Fruit fly (Drosophila melanogaster) whole organism, embryonic: ENCODE data around the gene Ankrd49.

Source experiments
- Bgb ChIP-seq: fragments of 200-800 bp; sonication (Bioruptor generic); IDR thresholded peaks from 2 replicates; pipeline ENCODE4 v1.3.6; 2022; ENCODE audit warnings: missing biosample characterization, missing genetic modification characterization; ENCODE audit not compliant: partially characterized antibody
- CG1024 ChIP-seq: fragments of 200-800 bp; sonication (Bioruptor generic); IDR thresholded peaks from 2 replicates; pipeline ENCODE4 v1.3.6; 2022; ENCODE audit warnings: missing biosample characterization, missing genetic modification characterization
- CG10654 ChIP-seq: fragments of 200-800 bp; sonication (Bioruptor generic); optimal IDR thresholded peaks from 2 replicates; lab custom pipeline; 2016; ENCODE audit warnings: missing biosample characterization, missing genetic modification characterization
- CG11085 ChIP-seq: fragments of 200-800 bp; sonication (Bioruptor generic); IDR thresholded peaks from 2 replicates; pipeline ENCODE4 v1.3.6; 2022; ENCODE audit warnings: missing biosample characterization, missing genetic modification characterization
- CG13424 ChIP-seq: fragments of 200-800 bp; sonication (Bioruptor generic); optimal IDR thresholded peaks from 2 replicates; lab custom pipeline; 2019; ENCODE audit warnings: missing biosample characterization, mild to moderate bottlenecking, missing genetic modification characterization, moderate library complexity
- CG1603 ChIP-seq: fragments of 200-800 bp; sonication (Bioruptor generic); optimal IDR thresholded peaks from 2 replicates; lab custom pipeline; 2019; ENCODE audit warnings: missing biosample characterization, mild to moderate bottlenecking, missing genetic modification characterization, moderate library complexity
- CG17385 ChIP-seq: fragments of 200-800 bp; sonication (Bioruptor generic); optimal IDR thresholded peaks from 3 replicates; lab custom pipeline; 2018; ENCODE audit warnings: missing biosample characterization, mild to moderate bottlenecking, missing genetic modification characterization
- CG31365 ChIP-seq: fragments of 200-800 bp; sonication (Bioruptor generic); optimal IDR thresholded peaks from 2 replicates; lab custom pipeline; 2018; ENCODE audit warnings: missing biosample characterization, mild to moderate bottlenecking, missing genetic modification characterization
- CG34224 ChIP-seq: fragments of 200-800 bp; sonication (Bioruptor generic); IDR thresholded peaks from 3 replicates; pipeline ENCODE4 v1.3.6; 2022; ENCODE audit warnings: missing biosample characterization, missing genetic modification characterization; ENCODE audit not compliant: partially characterized antibody
- CG4404 ChIP-seq: fragments of 200-800 bp; sonication (Bioruptor generic); IDR thresholded peaks from 2 replicates; pipeline ENCODE4 v1.3.6; 2022; ENCODE audit warnings: missing biosample characterization, missing genetic modification characterization
- CG9215 ChIP-seq: fragments of 200-800 bp; sonication (Bioruptor generic); IDR thresholded peaks from 2 replicates; pipeline ENCODE4 v1.3.6; 2022; ENCODE audit warnings: missing biosample characterization, missing genetic modification characterization
- CkIIα-i1 ChIP-seq: fragments of 200-800 bp; sonication (Bioruptor generic); IDR thresholded peaks from 2 replicates; pipeline ENCODE4 v1.3.6; 2022; ENCODE audit warnings: missing biosample characterization, missing genetic modification characterization
- H2.0 ChIP-seq: fragments of 200-800 bp; sonication (Bioruptor generic); IDR thresholded peaks from 2 replicates; pipeline ENCODE4 v1.3.6; 2022; ENCODE audit warnings: missing biosample characterization, missing genetic modification characterization
- HLH3B ChIP-seq: fragments of 200-800 bp; sonication (Bioruptor generic); IDR thresholded peaks from 2 replicates; pipeline ENCODE4 v1.3.6; 2022; ENCODE audit warnings: missing biosample characterization, missing genetic modification characterization
- Hmx ChIP-seq: fragments of 200-800 bp; sonication (Bioruptor generic); optimal IDR thresholded peaks from 2 replicates; lab custom pipeline; 2016; ENCODE audit warnings: missing biosample characterization, missing genetic modification characterization
- Jarid2 ChIP-seq: fragments of 200-800 bp; sonication (Bioruptor generic); optimal IDR thresholded peaks from 3 replicates; lab custom pipeline; 2017; ENCODE audit warnings: mild to moderate bottlenecking, missing biosample characterization, missing genetic modification reagents, missing genetic modification characterization
- MTF-1 ChIP-seq: fragments of 200-800 bp; sonication (Bioruptor generic); optimal IDR thresholded peaks from 2 replicates; lab custom pipeline; 2018; ENCODE audit warnings: missing biosample characterization, mild to moderate bottlenecking, missing genetic modification characterization, borderline replicate concordance
- Mad ChIP-seq: fragments of 200-800 bp; sonication (Bioruptor generic); optimal IDR thresholded peaks from 2 replicates; lab custom pipeline; 2016; ENCODE audit warnings: missing biosample characterization, missing genetic modification characterization
- Max ChIP-seq: fragments of 200-800 bp; sonication (Bioruptor generic); optimal IDR thresholded peaks from 2 replicates; lab custom pipeline; 2016; ENCODE audit warnings: missing biosample characterization, mild to moderate bottlenecking, missing genetic modification characterization
- NC2β ChIP-seq: fragments of 200-800 bp; sonication (Bioruptor generic); optimal IDR thresholded peaks from 2 replicates; lab custom pipeline; 2016; ENCODE audit warnings: missing biosample characterization, missing genetic modification characterization
- NFAT ChIP-seq: fragments of 200-800 bp; sonication (Bioruptor generic); IDR thresholded peaks from 2 replicates; pipeline ENCODE4 v1.3.6; 2022; ENCODE audit warnings: missing biosample characterization, missing genetic modification characterization
- Six4 ChIP-seq: fragments of 200-800 bp; sonication (Bioruptor generic); optimal IDR thresholded peaks from 2 replicates; lab custom pipeline; 2016; ENCODE audit warnings: missing biosample characterization, missing genetic modification characterization
- Stat92E ChIP-seq, 3 experiments: fragments of >200 bp in 2 of 3; fragments of 200-800 bp in 1 of 3; sonication (Bioruptor generic) in 1 of 3; optimal IDR thresholded peaks; 2 replicates each; lab custom pipeline; 2017 to 2019; ENCODE audit warnings: missing biosample characterization in 3 of 3, missing genetic modification characterization in 3 of 3, mild to moderate bottlenecking in 1 of 3, moderate library complexity in 1 of 3
- Trl ChIP-seq, 3 experiments: fragments of >200 bp in 2 of 3; fragments of 200-800 bp in 1 of 3; sonication (Bioruptor generic) in 1 of 3; optimal IDR thresholded peaks; 2 replicates in 1 of 3; 3 replicates in 2 of 3; lab custom pipeline; 2016 to 2017; ENCODE audit warnings: missing biosample characterization in 1 of 3, missing genetic modification characterization in 1 of 3
- YL-1 ChIP-seq: fragments of 200-800 bp; sonication (Bioruptor generic); optimal IDR thresholded peaks from 3 replicates; lab custom pipeline; 2017; ENCODE audit warnings: missing biosample characterization, mild to moderate bottlenecking, missing genetic modification characterization
- ap ChIP-seq: fragments of 200-800 bp; sonication (Bioruptor generic); IDR thresholded peaks from 2 replicates; pipeline ENCODE4 v1.3.6; 2022; ENCODE audit warnings: missing biosample characterization, missing genetic modification characterization
- ash1 ChIP-seq: fragments of 200-800 bp; sonication (Bioruptor generic); optimal IDR thresholded peaks from 2 replicates; lab custom pipeline; 2018; ENCODE audit warnings: missing biosample characterization, mild to moderate bottlenecking, missing genetic modification characterization
- az2 ChIP-seq: fragments of 200-800 bp; sonication (Bioruptor generic); optimal IDR thresholded peaks from 3 replicates; lab custom pipeline; 2016; ENCODE audit warnings: missing biosample characterization, missing genetic modification characterization
- bsh ChIP-seq, 2 experiments: fragments of 200-800 bp; sonication (Bioruptor generic); optimal IDR thresholded peaks; 2 replicates each; lab custom pipeline; 2017 to 2018; ENCODE audit warnings: mild to moderate bottlenecking in 2 of 2, missing biosample characterization in 2 of 2, missing genetic modification characterization in 2 of 2, moderate library complexity in 1 of 2
- cas ChIP-seq: fragments of 200-800 bp; sonication (Bioruptor generic); IDR thresholded peaks from 2 replicates; pipeline ENCODE4 v1.3.6; 2022; ENCODE audit warnings: missing biosample characterization, missing genetic modification characterization
- crc ChIP-seq: fragments of 200-800 bp; sonication (Bioruptor generic); optimal IDR thresholded peaks from 2 replicates; lab custom pipeline; 2016; ENCODE audit warnings: missing biosample characterization, missing genetic modification characterization
- da ChIP-seq: fragments of 200-800 bp; sonication (Bioruptor generic); optimal IDR thresholded peaks from 2 replicates; lab custom pipeline; 2016; ENCODE audit warnings: missing biosample characterization, missing genetic modification characterization
- exex ChIP-seq: fragments of 200-800 bp; sonication (Bioruptor generic); optimal IDR thresholded peaks from 4 replicates; lab custom pipeline; 2018; ENCODE audit warnings: missing biosample characterization, mild to moderate bottlenecking, missing genetic modification characterization, moderate library complexity
- fd3F ChIP-seq: fragments of 200-800 bp; sonication (Bioruptor generic); optimal IDR thresholded peaks from 2 replicates; lab custom pipeline; 2018; ENCODE audit warnings: missing biosample characterization, mild to moderate bottlenecking, missing genetic modification characterization, moderate library complexity
- gsb-n ChIP-seq: fragments of 200-800 bp; sonication (Bioruptor generic); optimal IDR thresholded peaks from 3 replicates; lab custom pipeline; 2018; ENCODE audit warnings: missing biosample characterization, mild to moderate bottlenecking, missing genetic modification characterization
- h ChIP-seq: fragments of >200 bp; optimal IDR thresholded peaks from 2 replicates; lab custom pipeline; 2017
- ham ChIP-seq: fragments of 200-800 bp; sonication (Bioruptor generic); IDR thresholded peaks from 2 replicates; pipeline ENCODE4 v1.3.6; 2022; ENCODE audit warnings: missing biosample characterization, missing genetic modification characterization
- hth ChIP-seq: fragments of >200 bp; optimal IDR thresholded peaks from 2 replicates; lab custom pipeline; 2017; ENCODE audit warnings: inconsistent platforms
- jing ChIP-seq: fragments of 200-800 bp; sonication (Bioruptor generic); optimal IDR thresholded peaks from 2 replicates; lab custom pipeline; 2018; ENCODE audit warnings: missing biosample characterization, mild to moderate bottlenecking, missing genetic modification characterization
- ken ChIP-seq: fragments of 200-800 bp; sonication (Bioruptor generic); IDR thresholded peaks from 3 replicates; pipeline ENCODE4 v1.3.6; 2022; ENCODE audit warnings: missing biosample characterization, missing genetic modification characterization
- lola ChIP-seq, 3 experiments: fragments of >200 bp in 2 of 3; fragments of 200-800 bp in 1 of 3; sonication (Bioruptor generic) in 1 of 3; optimal IDR thresholded peaks; 2 replicates each; lab custom pipeline; 2017 to 2019; ENCODE audit warnings: missing biosample characterization in 3 of 3, missing genetic modification characterization in 3 of 3, mild to moderate bottlenecking in 1 of 3, moderate library complexity in 1 of 3
- rib ChIP-seq: fragments of 200-800 bp; sonication (Bioruptor generic); IDR thresholded peaks from 2 replicates; pipeline ENCODE4 v1.3.6; 2022; ENCODE audit warnings: missing biosample characterization, missing genetic modification characterization
- slou ChIP-seq: fragments of 200-800 bp; sonication (Bioruptor generic); optimal IDR thresholded peaks from 3 replicates; lab custom pipeline; 2016; ENCODE audit warnings: missing biosample characterization, missing genetic modification characterization
- so ChIP-seq: fragments of 200-800 bp; sonication (Bioruptor generic); IDR thresholded peaks from 3 replicates; pipeline ENCODE4 v1.3.6; 2022; ENCODE audit warnings: missing biosample characterization, missing genetic modification characterization
- stc ChIP-seq: fragments of 200-800 bp; sonication (Bioruptor generic); IDR thresholded peaks from 2 replicates; pipeline ENCODE4 v1.3.6; 2022; ENCODE audit warnings: missing biosample characterization, missing genetic modification characterization
- tin ChIP-seq: fragments of 200-800 bp; sonication (Bioruptor generic); optimal IDR thresholded peaks from 3 replicates; lab custom pipeline; 2016; ENCODE audit warnings: missing biosample characterization, missing genetic modification characterization
- ttk ChIP-seq: fragments of 200-800 bp; sonication (Bioruptor generic); IDR thresholded peaks from 2 replicates; pipeline ENCODE4 v2.1.2; 2022; ENCODE audit warnings: missing biosample characterization, missing genetic modification characterization
- tup ChIP-seq: fragments of 200-800 bp; sonication (Bioruptor generic); optimal IDR thresholded peaks from 2 replicates; lab custom pipeline; 2016; ENCODE audit warnings: missing biosample characterization, mild to moderate bottlenecking, missing genetic modification characterization, moderate library complexity
- tx ChIP-seq: fragments of 200-800 bp; sonication (Bioruptor generic); optimal IDR thresholded peaks from 2 replicates; lab custom pipeline; 2016; ENCODE audit warnings: missing biosample characterization, missing genetic modification characterization

The Ankrd49 gene

dm6 chr2L:14995594-14996463 lies 11.4 kb downstream of the Ankrd49 start (continued):
- TF ChIP-seq tup (GFP tag; lab: Kevin White, UChicago), result peak; percentile 45
- TF ChIP-seq Jarid2, result peak; percentile 54
- TF ChIP-seq CG1024 (GFP tag; lab: Robert Waterston, UW), result peak; percentile 70
- TF ChIP-seq Six4 (GFP tag; lab: Kevin White, UChicago), result peak; percentile 89
- TF ChIP-seq Trl (optimal IDR thresholded peaks at IDR 0.05; lab: Kevin White, UChicago), result peak; percentile 80 to 84
- peak; percentile 68 for TF ChIP-seq Trl (GFP tag; optimal IDR thresholded peaks at IDR 0.05; lab: Kevin White, UChicago)
- peak; percentile 90 for TF ChIP-seq az2 (GFP tag; lab: Kevin White, UChicago)
- TF ChIP-seq so, result peak; percentile 91; the same call in 2 of the 3 replicates
- TF ChIP-seq Hmx (GFP tag; lab: Kevin White, UChicago), result no peak
- peak in 1 of 3 experiments; percentile 70 for TF ChIP-seq Stat92E (GFP tag; optimal IDR thresholded peaks at IDR 0.05; lab: Kevin White, UChicago)
- peak; percentile 85 for TF ChIP-seq H2.0 (GFP tag; lab: Robert Waterston, UW)
- peak; percentile 90 for TF ChIP-seq Max (GFP tag; lab: Kevin White, UChicago)
- TF ChIP-seq CG10654 (GFP tag; lab: Kevin White, UChicago), result peak; percentile 89
- TF ChIP-seq CG1603 (tag; lab: Kevin White, UChicago), result peak; percentile 69
- TF ChIP-seq ap (GFP tag; lab: Robert Waterston, UW), result peak; percentile 92
- peak; percentile 79 to 96 for TF ChIP-seq bsh (GFP tag; optimal IDR thresholded peaks at IDR 0.05; lab: Kevin White, UChicago)
- peak; percentile 84 for TF ChIP-seq CG9215 (GFP tag; lab: Robert Waterston, UW)
- peak in 1 of 3 experiments; percentile 89 for TF ChIP-seq lola (GFP tag; optimal IDR thresholded peaks at IDR 0.05; lab: Kevin White, UChicago)
- peak; percentile 49 for TF ChIP-seq exex
- TF ChIP-seq ash1, result no peak
- TF ChIP-seq ham (GFP tag; lab: Robert Waterston, UW), result peak; percentile 44
- no peak; the same call in 1 of the 2 replicates for TF ChIP-seq rib (GFP tag; lab: Robert Waterston, UW)
- TF ChIP-seq MTF-1 (GFP tag; lab: Kevin White, UChicago), result peak; percentile 77
- peak; percentile 80 for TF ChIP-seq ken (GFP tag; lab: Robert Waterston, UW)
- TF ChIP-seq stc (GFP tag; lab: Robert Waterston, UW), result peak; percentile 96
- peak; percentile 73 for TF ChIP-seq CG11085 (GFP tag; lab: Robert Waterston, UW)
- peak; percentile 87 for TF ChIP-seq CG17385 (GFP tag; lab: Kevin White, UChicago)
- peak; percentile 87 for TF ChIP-seq tin (GFP tag; lab: Kevin White, UChicago)
- peak; percentile 76 for TF ChIP-seq jing (GFP tag; lab: Kevin White, UChicago)
- TF ChIP-seq CG4404, result peak; percentile 72
- peak; percentile 26 for TF ChIP-seq tx (GFP tag; lab: Kevin White, UChicago)
- TF ChIP-seq gsb-n (tag; lab: Kevin White, UChicago), result peak; percentile 94
- peak; percentile 21 for TF ChIP-seq da
- TF ChIP-seq YL-1 (GFP tag; lab: Kevin White, UChicago), result no peak
- 0 out of 2 replicates have a peak, but pooled peaks have one; percentile 22 for TF ChIP-seq NFAT (GFP tag; lab: Robert Waterston, UW)
- no peak for TF ChIP-seq crc (GFP tag; lab: Kevin White, UChicago)
- peak; percentile 85 for TF ChIP-seq fd3F
- TF ChIP-seq h (lab: Kevin White, UChicago), result no peak
- peak; percentile 65 for TF ChIP-seq cas (GFP tag; lab: Robert Waterston, UW)
- peak; percentile 79 for TF ChIP-seq slou (GFP tag; lab: Kevin White, UChicago)
- no peak for TF ChIP-seq hth (lab: Kevin White, UChicago)
- TF ChIP-seq Mad (GFP tag; lab: Kevin White, UChicago), result peak; percentile 48
- TF ChIP-seq CkIIα-i1, result no peak
- peak; percentile 96 for TF ChIP-seq HLH3B (GFP tag; lab: Robert Waterston, UW)
- TF ChIP-seq CG34224, result no peak
- TF ChIP-seq NC2β (GFP tag; lab: Kevin White, UChicago), result peak; percentile 27
- peak; percentile 95 for TF ChIP-seq ttk (GFP tag; lab: Robert Waterston, UW)
- TF ChIP-seq Bgb (GFP tag; lab: Robert Waterston, UW), result peak; percentile 24; the same call in 1 of the 2 replicates
- TF ChIP-seq CG13424 (tag; lab: Kevin White, UChicago), result peak; percentile 93
- peak; percentile 56 for TF ChIP-seq CG31365 (tag; lab: Kevin White, UChicago)
